Fruit fly (Drosophila melanogaster) whole organism, embryonic: Measurements from ENCODE around the gene CG4594.

Experiments
- CG1024 ChIP-seq: fragments of 200-800 bp; sonication (Bioruptor generic); IDR thresholded peaks from 2 replicates; pipeline ENCODE4 v1.3.6; 2022; ENCODE audit warnings: missing biosample characterization, missing genetic modification characterization
- CG10431 ChIP-seq: fragments of 200-800 bp; sonication (Bioruptor generic); optimal IDR thresholded peaks from 3 replicates; lab custom pipeline; 2018; ENCODE audit warnings: missing biosample characterization, mild to moderate bottlenecking, missing genetic modification characterization
- CG10565 ChIP-seq: fragments of 200-800 bp; sonication (Bioruptor generic); optimal IDR thresholded peaks from 3 replicates; lab custom pipeline; 2016; ENCODE audit warnings: missing biosample characterization, mild to moderate bottlenecking, missing genetic modification characterization
- CG11456 ChIP-seq: fragments of 200-800 bp; sonication (Bioruptor generic); IDR thresholded peaks from 3 replicates; pipeline ENCODE4 v1.3.6; 2022; ENCODE audit warnings: missing biosample characterization, missing genetic modification characterization
- CG12659 ChIP-seq: fragments of 200-800 bp; sonication (Bioruptor generic); optimal IDR thresholded peaks from 3 replicates; lab custom pipeline; 2017; ENCODE audit warnings: mild to moderate bottlenecking, missing biosample characterization, missing genetic modification reagents, missing genetic modification characterization
- CG13775 ChIP-seq: fragments of 200-800 bp; sonication (Bioruptor generic); optimal IDR thresholded peaks from 3 replicates; lab custom pipeline; 2017; ENCODE audit warnings: missing biosample characterization, mild to moderate bottlenecking, missing genetic modification characterization
- CG14014 ChIP-seq: fragments of 200-800 bp; sonication (Bioruptor generic); IDR thresholded peaks from 2 replicates; pipeline ENCODE4 v1.3.6; 2022; ENCODE audit warnings: missing biosample characterization, missing genetic modification characterization
- CG1529 ChIP-seq: fragments of 200-800 bp; sonication (Bioruptor generic); optimal IDR thresholded peaks from 3 replicates; lab custom pipeline; 2018; ENCODE audit warnings: missing biosample characterization, missing genetic modification characterization
- CG15696 ChIP-seq: fragments of 200-800 bp; sonication (Bioruptor generic); optimal IDR thresholded peaks from 2 replicates; lab custom pipeline; 2019; ENCODE audit warnings: missing biosample characterization, mild to moderate bottlenecking, missing genetic modification characterization, moderate library complexity
- CG16813 ChIP-seq: fragments of 200-800 bp; sonication (Bioruptor generic); IDR thresholded peaks from 3 replicates; pipeline ENCODE4 v1.3.6; 2022; ENCODE audit warnings: missing biosample characterization, missing genetic modification characterization; ENCODE audit not compliant: partially characterized antibody
- CG17802 ChIP-seq: fragments of 200-800 bp; sonication (Bioruptor generic); optimal IDR thresholded peaks from 2 replicates; lab custom pipeline; 2018; ENCODE audit warnings: missing biosample characterization, mild to moderate bottlenecking, missing genetic modification characterization, moderate library complexity
- CG31224 ChIP-seq: fragments of 200-800 bp; sonication (Bioruptor generic); IDR thresholded peaks from 2 replicates; pipeline ENCODE4 v1.3.6; 2022; ENCODE audit warnings: missing biosample characterization, missing genetic modification characterization
- CG32767 ChIP-seq: fragments of 200-800 bp; sonication (Bioruptor generic); IDR thresholded peaks from 2 replicates; pipeline ENCODE4 v1.3.6; 2022; ENCODE audit warnings: missing biosample characterization, missing genetic modification characterization
- CG3407 ChIP-seq: fragments of 200-800 bp; sonication (Bioruptor generic); optimal IDR thresholded peaks from 2 replicates; lab custom pipeline; 2018; ENCODE audit warnings: missing biosample characterization, mild to moderate bottlenecking, missing genetic modification characterization
- CG4328 ChIP-seq: fragments of 200-800 bp; sonication (Bioruptor generic); optimal IDR thresholded peaks from 3 replicates; lab custom pipeline; 2017; ENCODE audit warnings: missing biosample characterization, missing genetic modification reagents, missing genetic modification characterization
- CG4424 ChIP-seq: fragments of 200-800 bp; sonication (Bioruptor generic); optimal IDR thresholded peaks from 3 replicates; lab custom pipeline; 2016; ENCODE audit warnings: missing biosample characterization, missing genetic modification characterization
- CG6765 ChIP-seq: fragments of 200-800 bp; sonication (Bioruptor generic); optimal IDR thresholded peaks from 3 replicates; lab custom pipeline; 2017; ENCODE audit warnings: missing biosample characterization, mild to moderate bottlenecking, missing genetic modification characterization
- CG7372 ChIP-seq: fragments of 200-800 bp; sonication (Bioruptor generic); IDR thresholded peaks from 2 replicates; pipeline ENCODE4 v1.3.6; 2022; ENCODE audit warnings: missing biosample characterization, missing genetic modification characterization
- Camta ChIP-seq: fragments of 200-800 bp; sonication (Bioruptor generic); optimal IDR thresholded peaks from 2 replicates; lab custom pipeline; 2016; ENCODE audit warnings: missing biosample characterization, missing genetic modification characterization
- Dip2 ChIP-seq: fragments of 200-800 bp; sonication (Bioruptor generic); IDR thresholded peaks from 2 replicates; pipeline ENCODE4 v1.3.6; 2022; ENCODE audit warnings: missing biosample characterization, missing genetic modification characterization
- Dll ChIP-seq: fragments of 200-800 bp; sonication (Bioruptor generic); IDR thresholded peaks from 4 replicates; pipeline ENCODE4 v1.3.6; 2022; ENCODE audit warnings: missing biosample characterization, missing genetic modification characterization; ENCODE audit not compliant: partially characterized antibody
- Drgx ChIP-seq: fragments of 200-800 bp; sonication (Bioruptor generic); IDR thresholded peaks from 2 replicates; pipeline ENCODE4 v1.3.6; 2022; ENCODE audit warnings: missing biosample characterization, missing genetic modification characterization
- H15 ChIP-seq: fragments of 200-800 bp; sonication (Bioruptor generic); IDR thresholded peaks from 3 replicates; pipeline ENCODE4 v1.3.6; 2022; ENCODE audit warnings: missing biosample characterization, missing genetic modification characterization
- Hand ChIP-seq: fragments of 200-800 bp; sonication (Bioruptor generic); optimal IDR thresholded peaks from 2 replicates; lab custom pipeline; 2017; ENCODE audit warnings: mild to moderate bottlenecking, missing biosample characterization, missing genetic modification reagents, missing genetic modification characterization
- Hmr ChIP-seq: fragments of 200-800 bp; sonication (Bioruptor generic); optimal IDR thresholded peaks from 3 replicates; lab custom pipeline; 2017; ENCODE audit warnings: mild to moderate bottlenecking, missing biosample characterization, missing genetic modification reagents, missing genetic modification characterization
- Hr3 ChIP-seq: fragments of 200-800 bp; sonication (Bioruptor generic); optimal IDR thresholded peaks from 3 replicates; lab custom pipeline; 2016; ENCODE audit warnings: missing biosample characterization, missing genetic modification characterization
- Ravus ChIP-seq: fragments of 200-800 bp; sonication (Bioruptor generic); IDR thresholded peaks from 2 replicates; pipeline ENCODE4 v1.3.6; 2022; ENCODE audit warnings: missing biosample characterization, missing genetic modification characterization
- Side ChIP-seq: fragments of 200-800 bp; sonication (Bioruptor generic); optimal IDR thresholded peaks from 2 replicates; lab custom pipeline; 2016; ENCODE audit warnings: missing biosample characterization, missing genetic modification characterization
- ab ChIP-seq: fragments of 200-800 bp; sonication (Bioruptor generic); optimal IDR thresholded peaks from 2 replicates; lab custom pipeline; 2016; ENCODE audit warnings: missing biosample characterization, missing genetic modification characterization
- ato ChIP-seq: fragments of 200-800 bp; sonication (Bioruptor generic); IDR thresholded peaks from 2 replicates; pipeline ENCODE4 v1.3.6; 2022; ENCODE audit warnings: missing biosample characterization, missing genetic modification characterization; ENCODE audit not compliant: partially characterized antibody
- caup ChIP-seq: fragments of 200-800 bp; sonication (Bioruptor generic); optimal IDR thresholded peaks from 3 replicates; lab custom pipeline; 2017; ENCODE audit warnings: missing biosample characterization, mild to moderate bottlenecking, missing genetic modification characterization, moderate library complexity; ENCODE audit not compliant: severe bottlenecking
- crp ChIP-seq, 2 experiments: fragments of 200-800 bp; sonication (Bioruptor generic); optimal IDR thresholded peaks; 2 replicates in 1 of 2; 3 replicates in 1 of 2; lab custom pipeline; 2017; ENCODE audit warnings: missing biosample characterization in 2 of 2, missing genetic modification characterization in 2 of 2, mild to moderate bottlenecking in 1 of 2, moderate library complexity in 1 of 2
- dimm ChIP-seq: fragments of 200-800 bp; sonication (Bioruptor generic); IDR thresholded peaks from 2 replicates; pipeline ENCODE4 v1.3.6; 2022; ENCODE audit warnings: missing biosample characterization, missing genetic modification characterization
- fd64A ChIP-seq: fragments of 200-800 bp; sonication (Bioruptor generic); optimal IDR thresholded peaks from 3 replicates; lab custom pipeline; 2018; ENCODE audit warnings: missing biosample characterization, mild to moderate bottlenecking, missing genetic modification characterization
- ftz-f1 ChIP-seq: fragments of 200-800 bp; sonication (Bioruptor generic); optimal IDR thresholded peaks from 2 replicates; lab custom pipeline; 2016; ENCODE audit warnings: missing biosample characterization, missing genetic modification characterization
- jigr1 ChIP-seq: fragments of 200-800 bp; sonication (Bioruptor generic); IDR thresholded peaks from 3 replicates; pipeline ENCODE4 v1.3.6; 2022; ENCODE audit warnings: missing biosample characterization, missing genetic modification characterization
- mam ChIP-seq: fragments of 200-800 bp; sonication (Bioruptor generic); optimal IDR thresholded peaks from 3 replicates; lab custom pipeline; 2016; ENCODE audit warnings: missing biosample characterization, missing genetic modification characterization
- psq ChIP-seq: fragments of 200-800 bp; sonication (Bioruptor generic); optimal IDR thresholded peaks from 2 replicates; lab custom pipeline; 2017; ENCODE audit warnings: missing biosample characterization, missing genetic modification characterization
- sd ChIP-seq: fragments of 200-800 bp; sonication (Bioruptor generic); optimal IDR thresholded peaks from 3 replicates; lab custom pipeline; 2018; ENCODE audit warnings: missing biosample characterization, mild to moderate bottlenecking, missing genetic modification characterization, moderate library complexity
- sna ChIP-seq: fragments of 200-800 bp; sonication (Bioruptor generic); IDR thresholded peaks from 2 replicates; pipeline ENCODE4 v1.3.6; 2022; ENCODE audit warnings: missing biosample characterization, missing genetic modification characterization; ENCODE audit not compliant: partially characterized antibody
- sr ChIP-seq: fragments of 200-800 bp; sonication (Bioruptor generic); IDR thresholded peaks from 3 replicates; pipeline ENCODE4 v1.3.6; 2022; ENCODE audit warnings: missing biosample characterization, missing genetic modification characterization
- ssp ChIP-seq: fragments of 200-800 bp; sonication (Bioruptor generic); IDR thresholded peaks from 2 replicates; pipeline ENCODE4 v1.3.6; 2022; ENCODE audit warnings: missing biosample characterization, missing genetic modification characterization
- stwl ChIP-seq: fragments of 200-800 bp; sonication (Bioruptor generic); optimal IDR thresholded peaks from 3 replicates; lab custom pipeline; 2018; ENCODE audit warnings: missing biosample characterization, mild to moderate bottlenecking, missing genetic modification characterization, moderate library complexity
- trem ChIP-seq: fragments of 200-800 bp; optimal IDR thresholded peaks from 3 replicates; lab custom pipeline; 2019; ENCODE audit warnings: missing biosample characterization, mild to moderate bottlenecking, missing genetic modification characterization, moderate library complexity
- unc-4 ChIP-seq: fragments of 200-800 bp; sonication (Bioruptor generic); IDR thresholded peaks from 2 replicates; pipeline ENCODE4 v1.3.6; 2022; ENCODE audit warnings: missing biosample characterization, missing genetic modification characterization; ENCODE audit not compliant: partially characterized antibody
- unpg ChIP-seq: fragments of 200-800 bp; sonication (Bioruptor generic); optimal IDR thresholded peaks from 3 replicates; lab custom pipeline; 2018; ENCODE audit warnings: missing biosample characterization, mild to moderate bottlenecking, missing genetic modification characterization, moderate library complexity
- vfl ChIP-seq: fragments of 200-800 bp; sonication (Bioruptor generic); optimal IDR thresholded peaks from 2 replicates; lab custom pipeline; 2016; ENCODE audit warnings: missing biosample characterization, missing genetic modification characterization
- wek ChIP-seq: fragments of 200-800 bp; sonication (Bioruptor generic); optimal IDR thresholded peaks from 3 replicates; lab custom pipeline; 2018; ENCODE audit warnings: missing biosample characterization, mild to moderate bottlenecking, missing genetic modification characterization, moderate library complexity
- wor ChIP-seq: fragments of 200-800 bp; sonication (Bioruptor generic); IDR thresholded peaks from 2 replicates; pipeline ENCODE4 v1.3.6; 2022; ENCODE audit warnings: missing biosample characterization, missing genetic modification characterization
- zen ChIP-seq: fragments of 200-800 bp; sonication (Bioruptor generic); optimal IDR thresholded peaks from 3 replicates; lab custom pipeline; 2018; ENCODE audit warnings: missing biosample characterization, mild to moderate bottlenecking, missing genetic modification characterization, moderate library complexity
- zfh2 ChIP-seq: fragments of 200-800 bp; sonication (Bioruptor generic); optimal IDR thresholded peaks from 2 replicates; lab custom pipeline; 2016; ENCODE audit warnings: missing biosample characterization, missing genetic modification characterization

The CG4594 gene

dm6 chr2L:9897296-9897695, 22.7 kb upstream of the CG4594 start, which contains the start of gene RpS2 (continued):
- TF ChIP-seq CG4424 (GFP tag; lab: Kevin White, UChicago), result no peak
- TF ChIP-seq sr (GFP tag; lab: Robert Waterston, UW), result peak; percentile 22; the same call in 1 of the 3 replicates
- peak in 1 of 2 experiments; percentile 61 for TF ChIP-seq crp (GFP tag; optimal IDR thresholded peaks at IDR 0.05; lab: Kevin White, UChicago)
- TF ChIP-seq CG15696 (tag; lab: Kevin White, UChicago), result no peak
- TF ChIP-seq unpg, result peak; percentile 51
- TF ChIP-seq Camta (GFP tag; lab: Kevin White, UChicago), result no peak
- no peak for TF ChIP-seq CG31224 (GFP tag; lab: Robert Waterston, UW)
- no peak for TF ChIP-seq Side (GFP tag; lab: Kevin White, UChicago)
- peak; percentile 11 for TF ChIP-seq zfh2 (GFP tag; lab: Kevin White, UChicago)
- TF ChIP-seq ab, result no peak
- peak; percentile 33 for TF ChIP-seq vfl (GFP tag; lab: Kevin White, UChicago)
- TF ChIP-seq CG14014 (GFP tag; lab: Robert Waterston, UW), result no peak
- peak; percentile 66 for TF ChIP-seq stwl
- 0 out of 3 replicates have a peak, but pooled peaks have one; percentile 6 for TF ChIP-seq CG11456 (GFP tag; lab: Robert Waterston, UW)
- peak; percentile 98 for TF ChIP-seq ato (GFP tag; lab: Robert Waterston, UW)
- TF ChIP-seq CG1024 (GFP tag; lab: Robert Waterston, UW), result no peak
- TF ChIP-seq CG13775, result no peak
- TF ChIP-seq unc-4 (GFP tag; lab: Robert Waterston, UW), result peak; percentile 99
- peak; percentile 82 for TF ChIP-seq CG12659 (GFP tag; lab: Kevin White, UChicago)
- peak; percentile 72 for TF ChIP-seq caup (GFP tag; lab: Kevin White, UChicago)
- TF ChIP-seq H15, result no peak
- TF ChIP-seq dimm (GFP tag; lab: Robert Waterston, UW), result no peak
- TF ChIP-seq CG32767 (GFP tag; lab: Robert Waterston, UW), result no peak
- TF ChIP-seq ftz-f1 (GFP tag; lab: Kevin White, UChicago), result peak; percentile 12
- TF ChIP-seq sna, result peak; percentile 98
- TF ChIP-seq wek (GFP tag; lab: Kevin White, UChicago), result peak; percentile 59
- no peak for TF ChIP-seq CG7372
- no peak for TF ChIP-seq CG10565 (GFP tag; lab: Kevin White, UChicago)
- peak; percentile 32 for TF ChIP-seq CG1529 (GFP tag; lab: Kevin White, UChicago)
- TF ChIP-seq jigr1 (GFP tag; lab: Robert Waterston, UW), result peak; percentile 18; the same call in 1 of the 3 replicates
- TF ChIP-seq zen (tag; lab: Kevin White, UChicago), result peak; percentile 3
- TF ChIP-seq Drgx (GFP tag; lab: Robert Waterston, UW), result no peak
- no peak for TF ChIP-seq psq (GFP tag; lab: Kevin White, UChicago)
- peak; percentile 32 for TF ChIP-seq Hr3
- no peak for TF ChIP-seq CG17802
- no peak for TF ChIP-seq Ravus (GFP tag; lab: Robert Waterston, UW)
- no peak for TF ChIP-seq Dip2
- no peak for TF ChIP-seq wor
- TF ChIP-seq sd (tag; lab: Kevin White, UChicago), result peak; percentile 84
- peak; percentile 3 for TF ChIP-seq CG4328
- TF ChIP-seq Hand (GFP tag; lab: Kevin White, UChicago), result no peak
- no peak for TF ChIP-seq mam (GFP tag; lab: Kevin White, UChicago)
- no peak for TF ChIP-seq trem (tag; lab: Kevin White, UChicago)
- no peak for TF ChIP-seq fd64A (GFP tag; lab: Kevin White, UChicago)
- peak; percentile 85 for TF ChIP-seq Hmr
- TF ChIP-seq Dll (GFP tag; lab: Robert Waterston, UW), result peak; percentile 97
- no peak for TF ChIP-seq CG6765
- TF ChIP-seq ssp, result no peak
- TF ChIP-seq CG3407, result peak; percentile 24
- TF ChIP-seq CG10431, result no peak
- TF ChIP-seq CG16813 (GFP tag; lab: Robert Waterston, UW), result peak; percentile 99
